Worm (Caenorhabditis elegans): ENCODE results near the gene npr-18.

The npr-18 gene

ce11 chrX:9679427-9679826, 11.1 kb upstream of the npr-18 start:
- TF ChIP-seq pes-1 (GFP tag; IDR thresholded peaks at IDR 0.05): no peak
- no peak for TF ChIP-seq tra-4 (tag; optimal IDR thresholded peaks at IDR 0.05)
- TF ChIP-seq hnd-1 (tag; optimal IDR thresholded peaks at IDR 0.05): no peak
- TF ChIP-seq aly-1 (tag; optimal IDR thresholded peaks at IDR 0.05): no peak
- TF ChIP-seq hmg-4 (GFP tag; optimal IDR thresholded peaks at IDR 0.05): no peak
- no peak for TF ChIP-seq F13C5.2 (tag; optimal IDR thresholded peaks at IDR 0.05)
- no peak for TF ChIP-seq ets-7 (tag; optimal IDR thresholded peaks at IDR 0.05)
- TF ChIP-seq ceh-36 (tag; optimal IDR thresholded peaks at IDR 0.05): no peak
- no peak for TF ChIP-seq tbx-11 (GFP tag; IDR thresholded peaks at IDR 0.05)
- no peak for TF ChIP-seq tbx-37 (GFP tag; conservative IDR thresholded peaks at IDR 0.05)

DNA sequence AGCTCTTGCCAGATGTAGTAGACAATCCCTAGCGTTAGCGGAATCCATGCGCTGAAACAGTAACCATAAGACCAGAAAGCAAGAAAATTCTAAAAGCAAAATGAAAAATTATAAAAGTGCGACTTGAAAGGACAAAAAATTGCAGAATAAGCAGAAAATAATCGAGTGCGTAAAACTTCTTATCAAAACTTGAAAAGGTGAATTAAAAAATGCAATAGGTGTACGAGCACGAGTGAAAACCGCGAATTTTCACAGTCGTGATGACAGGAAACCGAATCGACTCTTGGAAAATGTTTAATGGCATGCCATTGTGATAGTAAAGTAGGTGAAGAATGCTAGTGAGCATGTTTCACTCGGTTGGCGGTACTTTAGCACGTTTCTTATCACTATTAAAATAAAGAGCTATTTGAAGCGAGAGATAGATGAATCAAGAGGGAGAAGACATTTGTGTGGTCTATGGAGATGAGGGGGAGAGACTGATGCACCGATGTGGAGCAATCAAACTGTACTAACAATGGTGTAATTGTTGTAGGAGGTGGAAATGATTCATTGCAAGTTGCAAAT, 10.3 kb upstream of the npr-18 start, which contains the start of gene ifp-1:
ifp-1 (minus strand) TSS at position 51 of the 564 bp plus-strand sequence.
- TF ChIP-seq ama-1 (optimal IDR thresholded peaks at IDR 0.05) (no peak), tra-4 (tag; optimal IDR thresholded peaks at IDR 0.05) (no peak), hmg-4 (GFP tag; optimal IDR thresholded peaks at IDR 0.05) (no peak), flt-1 (GFP tag; IDR thresholded peaks at IDR 0.05) (no peak), B0310.2 (tag; optimal IDR thresholded peaks at IDR 0.05) (no peak), F13C5.2 (tag; optimal IDR thresholded peaks at IDR 0.05) (no peak), ets-7 (tag; optimal IDR thresholded peaks at IDR 0.05) (no peak)

ce11 chrX:9687264-9687663, 3.3 kb upstream of the npr-18 start:
- TF ChIP-seq pes-1 (GFP tag; IDR thresholded peaks at IDR 0.05) (no peak), hnd-1 (tag; optimal IDR thresholded peaks at IDR 0.05) (no peak), ets-7 (tag; optimal IDR thresholded peaks at IDR 0.05) (no peak), flt-1 (GFP tag; IDR thresholded peaks at IDR 0.05) (no peak)

DNA sequence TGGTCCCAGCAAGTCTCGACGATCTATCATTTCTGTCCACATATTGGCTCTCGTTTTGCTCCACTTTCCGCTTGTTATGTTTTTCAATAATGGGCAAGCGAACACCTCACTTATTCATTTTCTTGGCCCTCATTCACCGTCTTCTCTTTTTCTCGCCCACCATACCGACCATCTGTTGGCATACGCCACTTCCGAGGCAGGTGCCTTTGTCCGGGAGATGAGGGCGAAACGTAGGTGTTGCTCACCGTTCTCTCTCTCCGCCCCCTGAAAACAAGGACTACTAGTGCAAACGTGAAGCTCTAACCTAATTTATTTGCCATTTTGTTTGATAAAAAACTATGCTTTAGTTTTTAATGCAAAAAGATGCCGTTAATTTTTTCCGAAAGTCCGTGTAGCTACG, 7.1 kb downstream of the npr-18 start:
- TF ChIP-seq tra-4 (tag; optimal IDR thresholded peaks at IDR 0.05) (no peak), hmbx-1 (tag; optimal IDR thresholded peaks at IDR 0.05) (no peak), flt-1 (GFP tag; IDR thresholded peaks at IDR 0.05) (no peak), ama-1 (optimal IDR thresholded peaks at IDR 0.05) (no peak), scrt-1 (GFP tag; IDR thresholded peaks at IDR 0.05) (no peak), ceh-36 (tag; optimal IDR thresholded peaks at IDR 0.05) (no peak), F13C5.2 (tag; optimal IDR thresholded peaks at IDR 0.05) (no peak), hmg-4 (GFP tag; optimal IDR thresholded peaks at IDR 0.05) (no peak), tbx-37 (GFP tag; conservative IDR thresholded peaks at IDR 0.05) (no peak), ets-7 (tag; optimal IDR thresholded peaks at IDR 0.05) (no peak), tbx-11 (GFP tag; IDR thresholded peaks at IDR 0.05) (no peak), pes-1 (GFP tag; IDR thresholded peaks at IDR 0.05) (no peak), aly-1 (tag; optimal IDR thresholded peaks at IDR 0.05) (no peak), sea-1 (GFP tag; conservative IDR thresholded peaks at IDR 0.05) (no peak), ceh-13 (GFP tag; optimal IDR thresholded peaks at IDR 0.05) (no peak), B0310.2 (tag; optimal IDR thresholded peaks at IDR 0.05) (no peak), hnd-1 (tag; optimal IDR thresholded peaks at IDR 0.05) (no peak)

ce11 chrX:9698359-9698758, 7.8 kb downstream of the npr-18 start, which contains the start of gene dyf-7:
dyf-7 (plus strand) TSS chrX:9698659.
- TF ChIP-seq ama-1 (optimal IDR thresholded peaks at IDR 0.05) (no peak), F13C5.2 (tag; optimal IDR thresholded peaks at IDR 0.05) (no peak)

ce11 chrX:9702790-9703189, 12.2 kb downstream of the npr-18 start:
- TF ChIP-seq aly-1 (tag; optimal IDR thresholded peaks at IDR 0.05) (no peak), ceh-13 (GFP tag; optimal IDR thresholded peaks at IDR 0.05) (no peak), tbx-11 (GFP tag; IDR thresholded peaks at IDR 0.05) (no peak), scrt-1 (GFP tag; IDR thresholded peaks at IDR 0.05) (no peak), F13C5.2 (tag; optimal IDR thresholded peaks at IDR 0.05) (no peak), ets-7 (tag; optimal IDR thresholded peaks at IDR 0.05) (no peak), tbx-37 (GFP tag; conservative IDR thresholded peaks at IDR 0.05) (no peak), ceh-36 (tag; optimal IDR thresholded peaks at IDR 0.05) (no peak), flt-1 (GFP tag; IDR thresholded peaks at IDR 0.05) (no peak), sea-1 (GFP tag; conservative IDR thresholded peaks at IDR 0.05) (no peak), ama-1 (optimal IDR thresholded peaks at IDR 0.05) (no peak)

ce11 chrX:9705257-9706035, 14.9 kb downstream of the npr-18 start:
- TF ChIP-seq hmbx-1 (tag; optimal IDR thresholded peaks at IDR 0.05) (no peak), B0310.2 (tag; optimal IDR thresholded peaks at IDR 0.05) (no peak)

- TF ChIP-seq flt-1 (GFP tag; IDR thresholded peaks at IDR 0.05): no peak
- TF ChIP-seq hmg-4 (GFP tag; optimal IDR thresholded peaks at IDR 0.05): no peak
- TF ChIP-seq ama-1 (optimal IDR thresholded peaks at IDR 0.05): no peak
- TF ChIP-seq ceh-13 (GFP tag; optimal IDR thresholded peaks at IDR 0.05): no peak
- TF ChIP-seq pes-1 (GFP tag; IDR thresholded peaks at IDR 0.05): no peak
- no peak for TF ChIP-seq hmbx-1 (tag; optimal IDR thresholded peaks at IDR 0.05)
- TF ChIP-seq ets-7 (tag; optimal IDR thresholded peaks at IDR 0.05): no peak
- TF ChIP-seq tbx-11 (GFP tag; IDR thresholded peaks at IDR 0.05): no peak
- TF ChIP-seq tra-4 (tag; optimal IDR thresholded peaks at IDR 0.05): no peak
- TF ChIP-seq F13C5.2 (tag; optimal IDR thresholded peaks at IDR 0.05): no peak
- no peak for TF ChIP-seq aly-1 (tag; optimal IDR thresholded peaks at IDR 0.05)
- no peak for TF ChIP-seq sea-1 (GFP tag; conservative IDR thresholded peaks at IDR 0.05)
- TF ChIP-seq B0310.2 (tag; optimal IDR thresholded peaks at IDR 0.05): no peak
- no peak for TF ChIP-seq hnd-1 (tag; optimal IDR thresholded peaks at IDR 0.05)
Measured at ce11 chrX:9706084-9706483, 15.5 kb downstream of the npr-18 start, which contains the start of gene F15G9.1. F15G9.1 (plus strand) TSS chrX:9706384.

Measured in whole organism, early embryonic.